Worm (Caenorhabditis elegans) whole organism, L1 larva: ENCODE results near the gene acp-2.
A peak's percentile ranks its signal among the peaks of the same experiment; 100 is the strongest.

Experiments
- C04F5.9 ChIP-seq: sonication (generic microtip); optimal IDR thresholded peaks from 2 replicates; lab custom pipeline; 2016; ENCODE audit warnings: missing genetic modification characterization, missing compliant biosample characterization
- F16B12.6 ChIP-seq: fragments of 150-350 bp; optimal IDR thresholded peaks from 2 replicates; lab custom pipeline; 2014; ENCODE audit warnings: missing biosample characterization, missing genetic modification characterization
- aly-2 ChIP-seq: fragments of 150-350 bp; optimal IDR thresholded peaks from 2 replicates; lab custom pipeline; 2014; ENCODE audit warnings: missing biosample characterization, missing genetic modification characterization
- ama-1 ChIP-seq: fragments of 150-350 bp; optimal IDR thresholded peaks from 2 replicates; lab custom pipeline; 2014
- ceh-63 ChIP-seq: fragments of 200-800 bp; sonication (Bioruptor generic); optimal IDR thresholded peaks from 2 replicates; lab custom pipeline; 2018; ENCODE audit warnings: mild to moderate bottlenecking, missing genetic modification characterization, missing compliant biosample characterization
- ceh-8 ChIP-seq: fragments of 200-800 bp; sonication (Bioruptor generic); optimal IDR thresholded peaks from 2 replicates; lab custom pipeline; 2018; ENCODE audit warnings: mild to moderate bottlenecking, missing genetic modification characterization, moderate library complexity, missing compliant biosample characterization
- ceh-88 ChIP-seq: fragments of 200-800 bp; sonication (Bioruptor generic); IDR thresholded peaks from 2 replicates; pipeline ENCODE4 v1.3.6; 2022; ENCODE audit warnings: missing genetic modification characterization, missing compliant biosample characterization
- ceh-90 ChIP-seq: sonication (generic microtip); optimal IDR thresholded peaks from 2 replicates; lab custom pipeline; 2016; ENCODE audit warnings: missing genetic modification characterization, missing compliant biosample characterization
- dsc-1 ChIP-seq: sonication (generic microtip); optimal IDR thresholded peaks from 2 replicates; lab custom pipeline; 2016; ENCODE audit warnings: mild to moderate bottlenecking, missing genetic modification characterization, missing compliant biosample characterization
- efl-1 ChIP-seq, 4 experiments: fragments of 150-350 bp; optimal IDR thresholded peaks in 3 of 4; peaks in 1 of 4; 1 replicate in 1 of 4; 2 replicates in 3 of 4; lab custom pipeline; 2014; ENCODE audit warnings: missing biosample characterization in 2 of 4, missing genetic modification characterization in 2 of 4, missing genetic modification reagents in 2 of 4
- efl-3 ChIP-seq: fragments of 200-800 bp; sonication (Bioruptor generic); optimal IDR thresholded peaks from 2 replicates; lab custom pipeline; 2018; ENCODE audit warnings: mild to moderate bottlenecking, missing genetic modification characterization, missing compliant biosample characterization
- egl-27 ChIP-seq, 2 experiments: fragments of 150-350 bp in 1 of 2; sonication (generic microtip); optimal IDR thresholded peaks; 3 replicates each; lab custom pipeline; 2017 to 2018; ENCODE audit warnings: missing biosample characterization in 2 of 2, missing genetic modification characterization in 2 of 2, missing genetic modification reagents in 2 of 2
- elt-2 ChIP-seq: sonication (generic microtip); optimal IDR thresholded peaks from 2 replicates; lab custom pipeline; 2016; ENCODE audit warnings: missing genetic modification characterization, mild to moderate bottlenecking, inconsistent platforms, missing compliant biosample characterization, missing genetic modification reagents
- elt-3 ChIP-seq, 6 experiments: fragments of 150-350 bp in 1 of 6; sonication (generic microtip); optimal IDR thresholded peaks; 2 replicates each; lab custom pipeline; 2017 to 2018; ENCODE audit warnings: missing biosample characterization in 6 of 6, missing genetic modification characterization in 6 of 6, inconsistent platforms in 1 of 6
- ets-5 ChIP-seq: fragments of 200-800 bp; sonication (Bioruptor generic); IDR thresholded peaks from 2 replicates; pipeline ENCODE4 v1.3.6; 2022; ENCODE audit warnings: missing genetic modification characterization, missing compliant biosample characterization
- fkh-4 ChIP-seq: sonication (generic microtip); optimal IDR thresholded peaks from 2 replicates; lab custom pipeline; 2016; ENCODE audit warnings: missing compliant biosample characterization, missing genetic modification characterization, borderline replicate concordance
- fos-1 ChIP-seq: fragments of 150-350 bp; optimal IDR thresholded peaks from 2 replicates; lab custom pipeline; 2014; ENCODE audit warnings: missing biosample characterization, missing genetic modification characterization
- grh-1 ChIP-seq: fragments of 200-800 bp; sonication (Bioruptor generic); IDR thresholded peaks from 2 replicates; pipeline ENCODE4 v1.3.6; 2022; ENCODE audit warnings: missing genetic modification reagents, missing genetic modification characterization, missing compliant biosample characterization
- hlh-17 ChIP-seq: fragments of 200-800 bp; sonication (Bioruptor generic); optimal IDR thresholded peaks from 2 replicates; lab custom pipeline; 2018; ENCODE audit warnings: missing genetic modification characterization, mild to moderate bottlenecking, missing compliant biosample characterization, moderate library complexity, borderline replicate concordance
- hpl-2 ChIP-seq: fragments of 150-350 bp; optimal IDR thresholded peaks from 2 replicates; lab custom pipeline; 2014; ENCODE audit warnings: missing biosample characterization, missing genetic modification reagents, missing genetic modification characterization
- irx-1 ChIP-seq: sonication (generic microtip); optimal IDR thresholded peaks from 2 replicates; lab custom pipeline; 2016; ENCODE audit warnings: missing genetic modification characterization, missing compliant biosample characterization
- lin-14 ChIP-seq: fragments of 200-800 bp; sonication (Bioruptor generic); optimal IDR thresholded peaks from 2 replicates; lab custom pipeline; 2018; ENCODE audit warnings: mild to moderate bottlenecking, missing genetic modification characterization, moderate library complexity, missing compliant biosample characterization
- lin-35 ChIP-seq, 2 experiments: fragments of 150-350 bp; optimal IDR thresholded peaks; 2 replicates each; lab custom pipeline; 2014; ENCODE audit warnings: missing biosample characterization in 2 of 2, missing genetic modification characterization in 2 of 2, missing genetic modification reagents in 2 of 2
- lir-3 ChIP-seq: sonication (generic microtip); optimal IDR thresholded peaks from 2 replicates; lab custom pipeline; 2016; ENCODE audit warnings: mild to moderate bottlenecking, missing genetic modification characterization, moderate library complexity, missing compliant biosample characterization; ENCODE audit not compliant: poor library complexity
- mdl-1 ChIP-seq, 2 experiments: fragments of 150-350 bp; optimal IDR thresholded peaks; 2 replicates each; lab custom pipeline; 2014 to 2017; ENCODE audit warnings: missing biosample characterization in 2 of 2, missing genetic modification characterization in 2 of 2, inconsistent platforms in 1 of 2
- mef-2 ChIP-seq: fragments of 150-350 bp; optimal IDR thresholded peaks from 2 replicates; lab custom pipeline; 2014; ENCODE audit warnings: missing biosample characterization, missing genetic modification characterization
- mep-1 ChIP-seq: fragments of 150-350 bp; optimal IDR thresholded peaks from 2 replicates; lab custom pipeline; 2014; ENCODE audit warnings: missing biosample characterization, missing genetic modification characterization
- nhr-11 ChIP-seq: fragments of 150-350 bp; optimal IDR thresholded peaks from 2 replicates; lab custom pipeline; 2014; ENCODE audit warnings: missing biosample characterization, missing genetic modification characterization
- nhr-19 ChIP-seq: fragments of 200-800 bp; sonication (Bioruptor generic); conservative IDR thresholded peaks from 2 replicates; pipeline ENCODE4 v1.3.6; 2022; ENCODE audit warnings: missing genetic modification characterization, missing compliant biosample characterization
- nhr-20 ChIP-seq: sonication (generic microtip); optimal IDR thresholded peaks from 2 replicates; lab custom pipeline; 2016; ENCODE audit warnings: mild to moderate bottlenecking, missing genetic modification characterization, missing compliant biosample characterization
- nhr-28 ChIP-seq: fragments of 150-350 bp; optimal IDR thresholded peaks from 2 replicates; lab custom pipeline; 2014; ENCODE audit warnings: missing biosample characterization, missing genetic modification characterization
- nhr-76 ChIP-seq: sonication (generic microtip); optimal IDR thresholded peaks from 2 replicates; lab custom pipeline; 2017; ENCODE audit warnings: missing biosample characterization, missing genetic modification characterization
- nhr-77 ChIP-seq: fragments of 150-350 bp; optimal IDR thresholded peaks from 2 replicates; lab custom pipeline; 2014; ENCODE audit warnings: missing biosample characterization, missing genetic modification characterization
- nhr-84 ChIP-seq: sonication (generic microtip); optimal IDR thresholded peaks from 2 replicates; lab custom pipeline; 2017; ENCODE audit warnings: missing biosample characterization, missing genetic modification characterization
- nhr-85 ChIP-seq: sonication (generic microtip); peaks from one replicate; lab custom pipeline; 2016; ENCODE audit warnings: missing genetic modification characterization, inconsistent platforms, missing compliant biosample characterization
- pag-3 ChIP-seq: sonication (generic microtip); optimal IDR thresholded peaks from 2 replicates; lab custom pipeline; 2017; ENCODE audit warnings: missing genetic modification characterization, mild to moderate bottlenecking, missing compliant biosample characterization, antibody characterized with exemption, borderline replicate concordance; ENCODE audit not compliant: insufficient read depth
- skn-1 ChIP-seq: fragments of 150-350 bp; optimal IDR thresholded peaks from 2 replicates; lab custom pipeline; 2014; ENCODE audit warnings: missing biosample characterization, missing genetic modification characterization
- snpc-4 ChIP-seq: fragments of 150-350 bp; optimal IDR thresholded peaks from 2 replicates; lab custom pipeline; 2014; ENCODE audit warnings: missing biosample characterization, missing genetic modification characterization
- snu-23 ChIP-seq: sonication (generic microtip); optimal IDR thresholded peaks from 2 replicates; lab custom pipeline; 2016; ENCODE audit warnings: missing genetic modification characterization, missing compliant biosample characterization
- sox-4 ChIP-seq: sonication (generic microtip); optimal IDR thresholded peaks from 2 replicates; lab custom pipeline; 2016; ENCODE audit warnings: missing genetic modification characterization, missing compliant biosample characterization
- sup-37 ChIP-seq: fragments of 200-800 bp; sonication (Bioruptor generic); optimal IDR thresholded peaks from 2 replicates; lab custom pipeline; 2018; ENCODE audit warnings: mild to moderate bottlenecking, missing genetic modification characterization, missing compliant biosample characterization
- swsn-7 ChIP-seq: sonication (generic microtip); optimal IDR thresholded peaks from 2 replicates; lab custom pipeline; 2016; ENCODE audit warnings: missing genetic modification characterization, missing compliant biosample characterization
- tbx-2 ChIP-seq: sonication (generic microtip); optimal IDR thresholded peaks from 2 replicates; lab custom pipeline; 2016; ENCODE audit warnings: missing genetic modification characterization, missing compliant biosample characterization
- unc-30 ChIP-seq: sonication (generic microtip); optimal IDR thresholded peaks from 2 replicates; lab custom pipeline; 2017; ENCODE audit warnings: missing biosample characterization, missing genetic modification characterization
- xbp-1 ChIP-seq: sonication (generic microtip); optimal IDR thresholded peaks from 2 replicates; lab custom pipeline; 2016; ENCODE audit warnings: missing genetic modification characterization, missing compliant biosample characterization
- zag-1 ChIP-seq: fragments of 150-350 bp; optimal IDR thresholded peaks from 2 replicates; lab custom pipeline; 2014; ENCODE audit warnings: missing biosample characterization, missing genetic modification characterization
- zip-4 ChIP-seq: fragments of 200-800 bp; sonication (Bioruptor generic); optimal IDR thresholded peaks from 2 replicates; lab custom pipeline; 2018; ENCODE audit warnings: mild to moderate bottlenecking, missing genetic modification characterization, moderate library complexity, missing compliant biosample characterization
- ztf-11 ChIP-seq, 2 experiments: sonication (generic microtip); optimal IDR thresholded peaks; 2 replicates each; lab custom pipeline; 2016 to 2017; ENCODE audit warnings: missing genetic modification characterization in 2 of 2, missing biosample characterization in 1 of 2, missing compliant biosample characterization in 1 of 2

acp-2 gene

ce11 chrII:8442176-8442575 lies 10.3 kb upstream of the acp-2 start (continued):
- TF ChIP-seq ceh-88 (GFP tag; lab: Robert Waterston, UW) (no peak), dsc-1 (tag; lab: Kevin White, UChicago) (no peak), ceh-63 (no peak), fos-1 (tag; lab: Kevin White, UChicago) (no peak), lin-14 (GFP tag; lab: Kevin White, UChicago) (peak; percentile 48), mep-1 (tag; lab: Kevin White, UChicago) (peak; percentile 65), lin-35 (GFP tag; optimal IDR thresholded peaks at IDR 0.05; lab: Kevin White, UChicago) (peak; percentile 45 to 67), ets-5 (GFP tag; lab: Robert Waterston, UW) (no peak), mdl-1 (tag; optimal IDR thresholded peaks at IDR 0.05; lab: Kevin White, UChicago) (peak in 1 of 2 experiments; percentile 33), nhr-11 (tag; lab: Kevin White, UChicago) (no peak), egl-27 (tag; optimal IDR thresholded peaks at IDR 0.05; lab: Kevin White, UChicago) (no peak), hpl-2 (no peak), F16B12.6 (tag; lab: Kevin White, UChicago) (peak; percentile 90), nhr-76 (tag; lab: Kevin White, UChicago) (no peak), C04F5.9 (tag; lab: Kevin White, UChicago) (no peak), elt-2 (no peak), grh-1 (no peak), pag-3 (no peak), irx-1 (peak; percentile 15), xbp-1 (tag; lab: Kevin White, UChicago) (peak; percentile 44), mef-2 (tag; lab: Kevin White, UChicago) (no peak), zag-1 (no peak), nhr-85 (tag; lab: Kevin White, UChicago) (peak; percentile 82), ama-1 (lab: Kevin White, UChicago) (no peak), nhr-77 (tag; lab: Kevin White, UChicago) (no peak), sox-4 (no peak), nhr-19 (GFP tag; lab: Robert Waterston, UW) (peak; percentile 31), hlh-17 (no peak), tbx-2 (tag; lab: Kevin White, UChicago) (peak; percentile 38), nhr-84 (tag; lab: Kevin White, UChicago) (no peak), snpc-4 (peak; percentile 24), zip-4 (GFP tag; lab: Kevin White, UChicago) (no peak), efl-1 (optimal IDR thresholded peaks at IDR 0.05; lab: Kevin White, UChicago) (peak; percentile 50 to 61), efl-1 (GFP tag; optimal IDR thresholded peaks at IDR 0.05 in 1 of 2; lab: Kevin White, UChicago) (peak; percentile 56 to 88), ztf-11 (tag; optimal IDR thresholded peaks at IDR 0.05; lab: Kevin White, UChicago) (no peak), swsn-7 (tag; lab: Kevin White, UChicago) (peak; percentile 47), sup-37 (GFP tag; lab: Kevin White, UChicago) (no peak), snu-23 (GFP tag; lab: Kevin White, UChicago) (peak; percentile 54), aly-2 (tag; lab: Kevin White, UChicago) (no peak), unc-30 (no peak), nhr-20 (tag; lab: Kevin White, UChicago) (peak; percentile 60), ceh-90 (tag; lab: Kevin White, UChicago) (no peak), ceh-8 (GFP tag; lab: Kevin White, UChicago) (no peak), fkh-4 (no peak), nhr-28 (no peak), efl-3 (GFP tag; lab: Kevin White, UChicago) (no peak), skn-1 (peak; percentile 9), elt-3 (tag; optimal IDR thresholded peaks at IDR 0.05; lab: Kevin White, UChicago) (peak in 2 of 6 experiments; percentile 9 to 46), lir-3 (tag; lab: Kevin White, UChicago) (no peak)
